Fruit fly (Drosophila melanogaster): ENCODE results near the gene PGRP-LF.
A peak's percentile ranks its signal among the peaks of the same experiment; 100 is the strongest.

DNA sequence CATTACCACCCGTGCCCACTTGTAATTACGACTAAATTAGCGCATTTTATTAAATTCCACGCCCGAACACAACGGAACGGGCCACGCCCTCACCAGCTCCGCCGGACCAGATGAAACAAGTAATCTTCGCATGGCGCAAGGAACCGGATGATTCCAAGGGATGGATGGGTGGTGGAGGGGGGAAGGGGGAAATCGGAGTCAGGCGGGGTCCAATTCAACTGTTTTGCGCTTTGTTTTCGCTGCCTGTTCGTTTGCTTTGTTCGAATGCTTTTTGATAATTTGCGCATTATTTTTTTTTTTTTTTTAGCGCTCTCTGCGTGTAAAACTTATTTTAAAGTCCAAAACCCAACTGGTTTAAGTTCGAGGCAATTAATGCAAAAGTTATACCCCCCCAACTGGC, 47.3 kb downstream of the PGRP-LF start:
- TF ChIP-seq Pif1B (GFP tag; optimal IDR thresholded peaks at IDR 0.05) (no peak), CG12605 (GFP tag; IDR thresholded peaks at IDR 0.05) (peak; percentile 30; the same call in 1 of the 2 replicates), rn (GFP tag; IDR thresholded peaks at IDR 0.05) (no peak), CG8159 (tag; optimal IDR thresholded peaks at IDR 0.05) (no peak), EcR (GFP tag; optimal IDR thresholded peaks at IDR 0.05) (peak; percentile 33), D1 (tag; optimal IDR thresholded peaks at IDR 0.05) (no peak), CG14655 (GFP tag; optimal IDR thresholded peaks at IDR 0.05) (no peak)
